Worm (Caenorhabditis elegans) whole organism, L4 larva: Measurements from ENCODE around the gene F41E7.2.
A peak's percentile ranks its signal among the peaks of the same experiment; 100 is the strongest.

Experiments used
- D1046.2 ChIP-seq: fragments of 200-800 bp; sonication (Bioruptor generic); IDR thresholded peaks from 2 replicates; pipeline ENCODE4 v1.3.6; 2022; ENCODE audit warnings: missing genetic modification characterization, missing compliant biosample characterization
- lsy-2 ChIP-seq, 2 experiments: fragments of 150-350 bp in 1 of 2; sonication (generic microtip) in 1 of 2; optimal IDR thresholded peaks; 2 replicates each; lab custom pipeline; 2014 to 2017; ENCODE audit warnings: missing biosample characterization in 2 of 2, missing genetic modification characterization in 2 of 2
- nhr-10 ChIP-seq: fragments of 150-350 bp; optimal IDR thresholded peaks from 2 replicates; lab custom pipeline; 2014; ENCODE audit warnings: missing biosample characterization, missing genetic modification characterization
- unc-130 ChIP-seq: sonication (generic microtip); optimal IDR thresholded peaks from 2 replicates; lab custom pipeline; 2016; ENCODE audit warnings: missing genetic modification reagents, missing genetic modification characterization, missing compliant biosample characterization
- unc-39 ChIP-seq: sonication (generic microtip); optimal IDR thresholded peaks from 2 replicates; lab custom pipeline; 2017; ENCODE audit warnings: missing biosample characterization, missing genetic modification characterization
- unc-62 ChIP-seq, 3 experiments: fragments of 150-350 bp in 1 of 3; sonication (generic microtip); optimal IDR thresholded peaks in 2 of 3; peaks in 1 of 3; 1 replicate in 1 of 3; 2 replicates in 2 of 3; lab custom pipeline; 2014 to 2017; ENCODE audit warnings: missing biosample characterization in 3 of 3, missing genetic modification characterization in 3 of 3, missing genetic modification reagents in 3 of 3, missing genotype in 1 of 3

ce11 chrX:10262299-10262698 is 11.2 kb upstream of the F41E7.2 start:
- TF ChIP-seq lsy-2 (tag; optimal IDR thresholded peaks at IDR 0.05; lab: Kevin White, UChicago) (no peak), D1046.2 (GFP tag; lab: Robert Waterston, UW) (no peak), unc-39 (tag; lab: Kevin White, UChicago) (no peak), unc-130 (GFP tag; lab: Kevin White, UChicago) (no peak), nhr-10 (tag; lab: Kevin White, UChicago) (no peak), unc-62 (GFP tag; optimal IDR thresholded peaks at IDR 0.05 in 1 of 2; lab: Kevin White, UChicago) (peak in 1 of 2 experiments; percentile 93), unc-62 (tag; optimal IDR thresholded peaks at IDR 0.05; lab: Kevin White, UChicago) (no peak)
